Worm (Caenorhabditis elegans): ENCODE measurements around the gene fbxa-224.

Gene fbxa-224

ce11 chrII:7548044-7548443 lies at the start of gene fbxa-224:
TSS of gene fbxa-224 (minus strand) at chrII:7548144.
- no peak for TF ChIP-seq dao-5 (tag; optimal IDR thresholded peaks at IDR 0.05)
- TF ChIP-seq him-1 (tag; optimal IDR thresholded peaks at IDR 0.05), result no peak
- TF ChIP-seq W03F9.2 (tag; optimal IDR thresholded peaks at IDR 0.05), result no peak

- TF ChIP-seq W03F9.2 (tag; optimal IDR thresholded peaks at IDR 0.05) (no peak), dao-5 (tag; optimal IDR thresholded peaks at IDR 0.05) (no peak), him-1 (tag; optimal IDR thresholded peaks at IDR 0.05) (no peak)
Observed at ce11 chrII:7594812-7595211, 46.9 kb upstream of the fbxa-224 start, which contains the start of gene syd-1. TSS of gene syd-1 (minus strand) at chrII:7594912.

DNA sequence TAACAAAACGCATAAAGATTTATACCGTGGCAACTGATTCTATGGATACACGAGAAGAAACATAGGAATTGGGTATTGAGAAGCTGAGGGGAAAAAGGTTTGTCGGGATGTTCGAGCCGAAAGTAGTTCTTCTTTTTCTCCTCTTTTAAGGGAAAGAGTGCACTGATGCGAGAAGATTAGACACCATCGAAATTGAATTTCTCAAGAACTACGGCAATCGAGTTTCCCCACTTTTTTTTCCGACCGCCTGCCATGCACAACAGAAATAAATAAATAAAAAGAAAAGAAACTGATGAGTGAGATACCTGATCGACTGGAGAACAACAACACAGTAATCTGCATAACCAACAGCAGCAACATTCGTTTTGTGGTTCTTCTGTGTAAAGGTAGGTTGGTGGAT lies 46.3 kb upstream of the fbxa-224 start:
- no peak for TF ChIP-seq him-1 (tag; optimal IDR thresholded peaks at IDR 0.05)
- TF ChIP-seq dao-5 (tag; optimal IDR thresholded peaks at IDR 0.05), result no peak
- no peak for TF ChIP-seq W03F9.2 (tag; optimal IDR thresholded peaks at IDR 0.05)

ce11 chrII:7593227-7593626 lies 45.3 kb upstream of the fbxa-224 start:
- TF ChIP-seq him-1 (tag; optimal IDR thresholded peaks at IDR 0.05), result peak; percentile 21
- TF ChIP-seq dao-5 (tag; optimal IDR thresholded peaks at IDR 0.05), result no peak

DNA sequence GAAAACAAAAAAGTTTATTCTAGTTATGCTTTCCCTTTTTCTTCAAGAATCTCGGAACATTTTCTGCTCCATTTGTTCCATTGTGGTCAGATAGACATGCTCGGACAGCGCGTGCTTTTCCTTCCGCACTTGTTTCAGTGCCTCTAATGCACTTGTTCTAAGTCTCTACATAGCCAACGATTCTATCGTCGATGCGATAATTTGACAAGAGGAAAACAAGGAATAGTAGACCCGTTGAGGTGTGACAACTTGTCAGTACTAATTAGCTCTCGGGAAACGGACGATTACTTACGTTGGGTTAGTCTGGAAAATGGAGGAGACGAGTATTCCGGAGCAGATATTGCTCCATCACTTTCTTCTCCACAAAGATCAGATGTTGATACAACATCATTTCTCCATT lies 40.4 kb upstream of the fbxa-224 start:
- TF ChIP-seq dao-5 (tag; optimal IDR thresholded peaks at IDR 0.05) (no peak), W03F9.2 (tag; optimal IDR thresholded peaks at IDR 0.05) (no peak), him-1 (tag; optimal IDR thresholded peaks at IDR 0.05) (no peak)

DNA sequence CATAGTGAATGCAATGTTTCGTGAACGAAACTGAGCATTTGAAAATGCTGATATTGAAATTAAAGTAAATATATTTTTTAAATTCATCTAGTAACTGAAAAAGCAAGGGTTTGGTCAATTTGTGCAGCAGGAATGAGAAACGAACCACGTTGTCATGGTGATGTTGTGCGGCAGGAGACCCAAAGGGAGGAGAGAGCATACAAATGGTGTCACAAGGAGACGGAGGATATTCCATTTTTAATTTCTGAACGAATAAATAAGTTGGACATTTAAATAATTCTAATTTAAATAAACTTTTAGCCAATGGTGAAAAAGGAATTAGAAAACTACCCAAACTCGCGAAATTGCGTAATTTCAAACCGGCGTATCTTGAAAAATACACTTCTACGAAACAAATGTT lies 35.6 kb upstream of the fbxa-224 start, which contains the start of gene mks-3:
Gene mks-3, minus strand, starts transcription at position 101 of the 400 bp plus-strand sequence.
- no peak for TF ChIP-seq W03F9.2 (tag; optimal IDR thresholded peaks at IDR 0.05)
- TF ChIP-seq dao-5 (tag; optimal IDR thresholded peaks at IDR 0.05), result no peak
- no peak for TF ChIP-seq him-1 (tag; optimal IDR thresholded peaks at IDR 0.05)

ce11 chrII:7577412-7577811 lies 29.5 kb upstream of the fbxa-224 start, which contains the start of gene F35D2.6:
TSS of gene F35D2.6 (plus strand) at chrII:7577712.
- TF ChIP-seq him-1 (tag; optimal IDR thresholded peaks at IDR 0.05), result no peak
- TF ChIP-seq W03F9.2 (tag; optimal IDR thresholded peaks at IDR 0.05), result no peak
- TF ChIP-seq dao-5 (tag; optimal IDR thresholded peaks at IDR 0.05), result no peak

ce11 chrII:7575614-7576013 lies 27.7 kb upstream of the fbxa-224 start, which contains the start of gene F35D2.1:
TSS of gene F35D2.1 (plus strand) at chrII:7575914.
- TF ChIP-seq dao-5 (tag; optimal IDR thresholded peaks at IDR 0.05), result no peak
- TF ChIP-seq W03F9.2 (tag; optimal IDR thresholded peaks at IDR 0.05), result no peak
- TF ChIP-seq him-1 (tag; optimal IDR thresholded peaks at IDR 0.05), result no peak

DNA sequence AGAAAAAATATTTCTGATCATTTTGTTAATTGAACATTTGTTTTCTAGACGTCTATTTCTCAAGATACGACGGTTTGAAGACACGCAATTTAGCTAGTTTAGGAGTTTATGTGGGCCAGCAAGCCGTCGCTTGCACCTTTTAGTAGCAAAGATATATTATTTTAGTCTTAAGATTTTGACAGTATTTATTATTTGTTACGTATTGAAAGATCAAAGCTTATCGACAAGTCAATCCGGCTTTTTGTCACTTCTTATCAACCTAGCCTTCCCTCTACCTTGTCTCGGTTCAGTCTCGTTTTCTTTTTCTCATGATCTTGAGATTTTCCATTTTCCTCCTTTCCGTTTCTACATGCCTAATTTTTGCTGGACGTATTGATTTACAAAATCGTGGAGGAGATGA lies 26.2 kb upstream of the fbxa-224 start, which contains the start of gene F35D2.2:
Gene F35D2.2, plus strand, starts transcription at position 301 of the 400 bp plus-strand sequence.
- TF ChIP-seq dao-5 (tag; optimal IDR thresholded peaks at IDR 0.05) (no peak), W03F9.2 (tag; optimal IDR thresholded peaks at IDR 0.05) (no peak), him-1 (tag; optimal IDR thresholded peaks at IDR 0.05) (no peak)

- TF ChIP-seq W03F9.2 (tag; optimal IDR thresholded peaks at IDR 0.05) (no peak), him-1 (tag; optimal IDR thresholded peaks at IDR 0.05) (no peak), dao-5 (tag; optimal IDR thresholded peaks at IDR 0.05) (no peak)
Observed at ce11 chrII:7570820-7571219, 22.9 kb upstream of the fbxa-224 start.

ce11 chrII:7570305-7570704 lies 22.4 kb upstream of the fbxa-224 start, which contains the start of gene F35D2.3:
TSS of gene F35D2.3 (plus strand) at chrII:7570605.
- TF ChIP-seq dao-5 (tag; optimal IDR thresholded peaks at IDR 0.05) (no peak), him-1 (tag; optimal IDR thresholded peaks at IDR 0.05) (no peak), W03F9.2 (tag; optimal IDR thresholded peaks at IDR 0.05) (no peak)

DNA sequence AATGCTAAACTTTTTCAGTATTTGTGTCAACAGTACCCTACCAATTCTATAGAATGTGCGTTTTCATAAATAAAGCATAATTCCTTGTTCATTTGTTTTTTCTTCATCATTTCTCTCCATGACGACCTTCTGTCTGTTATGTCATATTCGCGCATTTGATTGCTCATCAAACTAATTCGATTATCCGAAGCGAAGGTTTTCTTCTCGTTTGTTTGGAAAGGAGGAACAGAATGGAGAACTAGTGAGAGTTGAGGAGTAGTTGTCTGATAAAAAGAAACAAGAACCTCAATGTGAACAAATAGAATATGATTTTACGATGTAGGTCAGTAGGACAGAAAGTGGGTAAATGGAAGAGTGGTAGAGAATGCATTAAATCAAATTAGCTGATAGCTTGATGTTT lies 14.7 kb upstream of the fbxa-224 start:
- TF ChIP-seq him-1 (tag; optimal IDR thresholded peaks at IDR 0.05), result no peak

ce11 chrII:7561494-7561893 lies 13.6 kb upstream of the fbxa-224 start, which contains the start of the genes ZK1290.11 and ZK1290.1:
TSS of gene ZK1290.11 (minus strand) at chrII:7561594.
TSS of gene ZK1290.1 (plus strand) at chrII:7561764.
- TF ChIP-seq dao-5 (tag; optimal IDR thresholded peaks at IDR 0.05) (no peak), him-1 (tag; optimal IDR thresholded peaks at IDR 0.05) (no peak), W03F9.2 (tag; optimal IDR thresholded peaks at IDR 0.05) (no peak)

ce11 chrII:7560844-7561243 lies 12.9 kb upstream of the fbxa-224 start:
- TF ChIP-seq him-1 (tag; optimal IDR thresholded peaks at IDR 0.05) (no peak), dao-5 (tag; optimal IDR thresholded peaks at IDR 0.05) (no peak), W03F9.2 (tag; optimal IDR thresholded peaks at IDR 0.05) (no peak)

- TF ChIP-seq him-1 (tag; optimal IDR thresholded peaks at IDR 0.05), result no peak
- no peak for TF ChIP-seq W03F9.2 (tag; optimal IDR thresholded peaks at IDR 0.05)
- TF ChIP-seq dao-5 (tag; optimal IDR thresholded peaks at IDR 0.05), result no peak
Observed at ce11 chrII:7558864-7559263, 10.9 kb upstream of the fbxa-224 start.

Data from whole organism, L4/young adult.